Fruit fly (Drosophila melanogaster): ENCODE measurements around the gene toc.
A peak's percentile ranks its signal among the peaks of the same experiment; 100 is the strongest.

The toc gene

dm6 chr2L:3144709-3145108 lies at the start of gene toc:
TSS of gene toc (minus strand) at chr2L:3144786.
- TF ChIP-seq chinmo (GFP tag; IDR thresholded peaks at IDR 0.05; ENCODE audit: partially characterized antibody) (peak; percentile 81; the same call in 1 of the 4 replicates), CG7987 (GFP tag; optimal IDR thresholded peaks at IDR 0.05) (no peak), crc (GFP tag; optimal IDR thresholded peaks at IDR 0.05) (no peak), CG10654 (GFP tag; optimal IDR thresholded peaks at IDR 0.05) (no peak), CG3163 (GFP tag; optimal IDR thresholded peaks at IDR 0.05) (peak; percentile 75), CG10543 (GFP tag; optimal IDR thresholded peaks at IDR 0.05) (no peak), sisA (GFP tag; IDR thresholded peaks at IDR 0.05) (no peak), CG14860 (GFP tag; IDR thresholded peaks at IDR 0.05; ENCODE audit: partially characterized antibody) (peak; percentile 70), BEAF-32 (GFP tag; optimal IDR thresholded peaks at IDR 0.05) (peak; percentile 83), sima (GFP tag; optimal IDR thresholded peaks at IDR 0.05) (no peak), CG4282 (GFP tag; optimal IDR thresholded peaks at IDR 0.05) (no peak), slbo (GFP tag; IDR thresholded peaks at IDR 0.05) (peak; percentile 27; the same call in 1 of the 2 replicates), vvl (GFP tag; IDR thresholded peaks at IDR 0.05) (peak; percentile 67), CG12391 (tag; optimal IDR thresholded peaks at IDR 0.05) (peak; percentile 21), Hmx (GFP tag; optimal IDR thresholded peaks at IDR 0.05) (no peak), CG17568 (GFP tag; optimal IDR thresholded peaks at IDR 0.05) (no peak), dpn (GFP tag; optimal IDR thresholded peaks at IDR 0.05) (no peak), Hr3 (GFP tag; optimal IDR thresholded peaks at IDR 0.05) (no peak), Rfx (GFP tag; IDR thresholded peaks at IDR 0.05) (peak; percentile 66), CG11504 (tag; optimal IDR thresholded peaks at IDR 0.05) (peak; percentile 16), CG13287 (GFP tag; IDR thresholded peaks at IDR 0.05; ENCODE audit: partially characterized antibody) (peak; percentile 92), ci (GFP tag; IDR thresholded peaks at IDR 0.05) (peak; percentile 30; the same call in 1 of the 3 replicates), prd (optimal IDR thresholded peaks at IDR 0.05) (no peak), prd (GFP tag; IDR thresholded peaks at IDR 0.05) (no peak), Hmr (GFP tag; optimal IDR thresholded peaks at IDR 0.05) (peak; percentile 47), inv (GFP tag; IDR thresholded peaks at IDR 0.05; ENCODE audit: partially characterized antibody) (peak; percentile 83), disco-r (GFP tag; optimal IDR thresholded peaks at IDR 0.05) (no peak), CG15479 (GFP tag; optimal IDR thresholded peaks at IDR 0.05) (no peak), tin (GFP tag; optimal IDR thresholded peaks at IDR 0.05) (no peak), Dad (GFP tag; optimal IDR thresholded peaks at IDR 0.05) (no peak), Lpt (GFP tag; optimal IDR thresholded peaks at IDR 0.05) (no peak), MESR4 (GFP tag; optimal IDR thresholded peaks at IDR 0.05) (peak; percentile 29), CG34224 (GFP tag; IDR thresholded peaks at IDR 0.05; ENCODE audit: partially characterized antibody) (peak; percentile 84), Drgx (GFP tag; IDR thresholded peaks at IDR 0.05) (0 out of 2 replicates have a peak, but pooled peaks have one; percentile 24), CG1603 (tag; optimal IDR thresholded peaks at IDR 0.05) (peak; percentile 73), dm (GFP tag; optimal IDR thresholded peaks at IDR 0.05) (no peak), Scr (GFP tag; IDR thresholded peaks at IDR 0.05; ENCODE audit: partially characterized antibody) (peak; percentile 80), CG42726 (GFP tag; IDR thresholded peaks at IDR 0.05; ENCODE audit: partially characterized antibody) (peak; percentile 88), gro (GFP tag; optimal IDR thresholded peaks at IDR 0.05) (peak; percentile 43), CG32532 (GFP tag; IDR thresholded peaks at IDR 0.05) (no peak), Mes4 (GFP tag; optimal IDR thresholded peaks at IDR 0.05) (no peak), CG2129 (GFP tag; IDR thresholded peaks at IDR 0.05; ENCODE audit: partially characterized antibody) (peak; percentile 33; the same call in 1 of the 2 replicates), Nf-YA (GFP tag; IDR thresholded peaks at IDR 0.05) (no peak), Aef1 (GFP tag; IDR thresholded peaks at IDR 0.05) (no peak), Ets65A (GFP tag) (no peak), Fer1 (GFP tag; optimal IDR thresholded peaks at IDR 0.05) (peak; percentile 13), CG18764 (GFP tag; optimal IDR thresholded peaks at IDR 0.05) (no peak), pho (GFP tag; optimal IDR thresholded peaks at IDR 0.05) (no peak), br (optimal IDR thresholded peaks at IDR 0.05) (no peak), CG16813 (GFP tag; IDR thresholded peaks at IDR 0.05; ENCODE audit: partially characterized antibody) (peak; percentile 85), NK7.1 (GFP tag; optimal IDR thresholded peaks at IDR 0.05) (no peak)
